Fruit fly (Drosophila melanogaster): Measurements from ENCODE around the gene CG13050.

The CG13050 gene

dm6 chr3L:16228659-16229205 lies 50.3 kb downstream of the CG13050 start, which contains the start of gene Tmx3 (continued):
- peak in 1 of 2 experiments; percentile 61 for TF ChIP-seq crp (GFP tag; optimal IDR thresholded peaks at IDR 0.05)
- peak; percentile 53 for TF ChIP-seq pzg (GFP tag; optimal IDR thresholded peaks at IDR 0.05)
- no peak for TF ChIP-seq fd64A (GFP tag; optimal IDR thresholded peaks at IDR 0.05)
- no peak for TF ChIP-seq bbx (GFP tag; IDR thresholded peaks at IDR 0.05; ENCODE audit: partially characterized antibody)
- peak; percentile 91 for TF ChIP-seq PHDP (tag; optimal IDR thresholded peaks at IDR 0.05)
- TF ChIP-seq Ptx1 (GFP tag; IDR thresholded peaks at IDR 0.05): peak; percentile 95
- peak; percentile 90 for TF ChIP-seq CG17829 (tag; optimal IDR thresholded peaks at IDR 0.05)
- no peak for TF ChIP-seq Sry-β (GFP tag; optimal IDR thresholded peaks at IDR 0.05)
- TF ChIP-seq Atf6 (GFP tag; IDR thresholded peaks at IDR 0.05): peak; percentile 89
- peak; percentile 92; the same call in 2 of the 3 replicates for TF ChIP-seq dysf (GFP tag; IDR thresholded peaks at IDR 0.05)
- peak; percentile 29 for TF ChIP-seq CG31388 (GFP tag; optimal IDR thresholded peaks at IDR 0.05)
- peak; percentile 92 for TF ChIP-seq Ssrp (tag; optimal IDR thresholded peaks at IDR 0.05)
- TF ChIP-seq CG34422 (GFP tag; IDR thresholded peaks at IDR 0.05): peak; percentile 96
- TF ChIP-seq ro (GFP tag; IDR thresholded peaks at IDR 0.05): peak; percentile 85
- peak; percentile 92 for TF ChIP-seq ken (GFP tag; IDR thresholded peaks at IDR 0.05)
- no peak for TF ChIP-seq CG8478 (optimal IDR thresholded peaks at IDR 0.05)
- TF ChIP-seq ci (GFP tag; IDR thresholded peaks at IDR 0.05): peak; percentile 93
- TF ChIP-seq CG17328 (GFP tag; IDR thresholded peaks at IDR 0.05): peak; percentile 89
- peak; percentile 42 to 45 for TF ChIP-seq chif (GFP tag; optimal IDR thresholded peaks at IDR 0.05)
- peak; percentile 89 for TF ChIP-seq fd96Cb (tag; optimal IDR thresholded peaks at IDR 0.05)
- peak; percentile 74 to 89 for TF ChIP-seq Hr51 (GFP tag; optimal IDR thresholded peaks at IDR 0.05)
- TF ChIP-seq Aef1 (GFP tag; IDR thresholded peaks at IDR 0.05): peak; percentile 90
- TF ChIP-seq sr (GFP tag; IDR thresholded peaks at IDR 0.05): peak; percentile 32; the same call in 1 of the 3 replicates
- peak; percentile 92 for TF ChIP-seq stc (GFP tag; IDR thresholded peaks at IDR 0.05)
- peak in 1 of 2 experiments; percentile 58 for TF ChIP-seq insv (GFP tag; optimal IDR thresholded peaks at IDR 0.05)
- peak; percentile 41 for TF ChIP-seq Hand (GFP tag; optimal IDR thresholded peaks at IDR 0.05)
- TF ChIP-seq CG4360 (GFP tag; IDR thresholded peaks at IDR 0.05): peak; percentile 68
- peak; percentile 11 for TF ChIP-seq CG6854 (GFP tag; optimal IDR thresholded peaks at IDR 0.05)
- TF ChIP-seq Stat92E (GFP tag; optimal IDR thresholded peaks at IDR 0.05): peak in 1 of 3 experiments; percentile 45
- peak; percentile 3 for TF ChIP-seq Nf-YC (tag; optimal IDR thresholded peaks at IDR 0.05)
- peak; percentile 87 for TF ChIP-seq CG4820 (GFP tag; optimal IDR thresholded peaks at IDR 0.05)
- TF ChIP-seq usp (GFP tag; optimal IDR thresholded peaks at IDR 0.05): no peak
- peak; percentile 70 for TF ChIP-seq CG3838 (GFP tag; optimal IDR thresholded peaks at IDR 0.05)
- TF ChIP-seq ara (GFP tag; IDR thresholded peaks at IDR 0.05): peak; percentile 87
- peak; percentile 95 for TF ChIP-seq CoRest (tag; optimal IDR thresholded peaks at IDR 0.05)
- TF ChIP-seq sens-2 (GFP tag; IDR thresholded peaks at IDR 0.05): peak; percentile 74
- TF ChIP-seq CG17802 (tag; optimal IDR thresholded peaks at IDR 0.05): peak; percentile 67
- TF ChIP-seq D (optimal IDR thresholded peaks at IDR 0.05): no peak
- peak; percentile 68 for TF ChIP-seq D (GFP tag; optimal IDR thresholded peaks at IDR 0.05)
- peak; percentile 88 for TF ChIP-seq ttk (GFP tag; IDR thresholded peaks at IDR 0.05)
- TF ChIP-seq Taf1 (GFP tag; IDR thresholded peaks at IDR 0.05): peak; percentile 79
- no peak for TF ChIP-seq mld (GFP tag; IDR thresholded peaks at IDR 0.05; ENCODE audit: partially characterized antibody)
- TF ChIP-seq mirr (GFP tag; optimal IDR thresholded peaks at IDR 0.05): no peak
- TF ChIP-seq CG6765 (GFP tag; optimal IDR thresholded peaks at IDR 0.05): peak; percentile 58
- peak; percentile 91 for TF ChIP-seq otp (GFP tag; IDR thresholded peaks at IDR 0.05)
- peak; percentile 70 for TF ChIP-seq ewg (GFP tag; optimal IDR thresholded peaks at IDR 0.05)
- TF ChIP-seq Hr78 (GFP tag; optimal IDR thresholded peaks at IDR 0.05): no peak
- TF ChIP-seq gt (GFP tag; IDR thresholded peaks at IDR 0.05): peak; percentile 80
- TF ChIP-seq Bteb2 (GFP tag; optimal IDR thresholded peaks at IDR 0.05): peak; percentile 48
- TF ChIP-seq CG11456 (GFP tag; IDR thresholded peaks at IDR 0.05): peak; percentile 95

Data from whole organism, embryonic.